Worm (Caenorhabditis elegans) whole organism, dauer: Measurements from ENCODE around the gene C27D9.1.

ENCODE experiments used
- unc-62 ChIP-seq: sonication (generic microtip); optimal IDR thresholded peaks from 2 replicates; lab custom pipeline; 2017; ENCODE audit warnings: missing biosample characterization, missing genetic modification reagents, missing genetic modification characterization

C27D9.1 gene

ce11 chrII:4753133-4753532 is at the start of gene C27D9.1:
C27D9.1 (plus strand) TSS chrII:4753413.
- TF ChIP-seq unc-62, result no peak

DNA sequence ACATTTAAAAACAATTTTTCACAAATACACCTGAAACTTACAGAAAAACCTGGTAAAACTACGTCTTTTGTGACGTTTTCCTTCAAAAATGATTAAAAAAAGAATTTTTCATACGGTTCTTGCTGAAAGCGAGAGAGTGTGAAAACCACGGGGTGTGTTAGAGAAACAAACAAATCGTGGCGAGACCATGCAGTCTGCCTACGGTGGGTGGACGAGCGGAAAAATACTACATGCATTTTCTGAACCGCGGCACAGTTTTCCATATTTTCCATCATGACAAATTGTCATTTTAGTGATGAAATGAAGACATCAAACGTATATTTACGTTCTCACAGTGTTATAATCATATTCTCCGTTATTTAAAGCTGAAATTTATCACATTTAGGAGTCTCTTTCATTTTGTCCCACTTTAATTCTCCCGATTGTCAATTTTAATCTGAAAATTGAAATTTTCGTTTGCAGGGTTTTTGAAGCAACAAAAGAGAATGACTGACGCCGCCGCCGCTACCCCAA is 46.8 kb upstream of the C27D9.1 start, which contains the start of the genes F10G7.9 and tsn-1:
Gene F10G7.9 (minus strand): TSS at position 127 of the 513 bp plus-strand sequence.
Gene tsn-1 (plus strand): TSS at position 463 of the 513 bp plus-strand sequence.
- TF ChIP-seq unc-62, result no peak

DNA sequence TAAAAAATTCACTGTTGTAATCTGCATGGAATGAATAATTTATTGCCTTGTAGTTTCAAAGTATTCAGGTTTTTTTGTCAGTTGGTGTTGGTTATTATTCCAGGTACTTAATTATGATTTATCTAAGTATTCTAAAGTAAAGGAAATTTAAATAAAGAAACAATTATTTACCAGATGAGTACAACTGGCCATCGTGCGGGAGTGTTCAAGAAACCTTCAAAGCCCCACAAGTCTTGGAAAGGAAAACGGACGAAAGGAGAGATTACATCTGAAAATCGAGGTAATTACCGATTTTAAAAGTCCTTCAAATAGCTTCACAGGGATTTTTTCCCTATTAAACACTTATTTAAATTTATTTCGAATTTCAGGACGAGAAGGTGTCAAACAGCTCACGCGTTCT is 43.1 kb upstream of the C27D9.1 start, which contains the start of gene tag-151:
Gene tag-151 (plus strand): TSS at position 158 of the 400 bp plus-strand sequence.
- TF ChIP-seq unc-62, result no peak

DNA sequence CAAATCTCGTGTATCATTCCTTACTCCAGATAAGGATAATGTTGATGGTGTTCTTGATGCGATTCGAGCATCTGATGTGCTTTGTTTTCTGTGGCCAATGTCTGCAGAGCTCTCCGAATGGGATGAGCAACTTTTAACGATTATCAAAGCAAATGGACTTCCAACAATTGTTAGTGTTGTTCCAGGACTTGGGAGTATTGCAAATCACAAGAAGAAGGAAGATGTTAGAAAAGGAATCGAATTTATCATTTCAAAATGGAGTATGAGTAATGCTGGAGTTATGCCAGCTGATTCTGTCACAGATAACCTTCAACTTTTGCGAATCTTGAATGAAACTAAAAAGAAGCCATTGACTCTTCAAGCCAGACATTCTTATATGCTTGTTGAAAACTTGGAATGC is 42.4 kb upstream of the C27D9.1 start:
- no peak for TF ChIP-seq unc-62

ce11 chrII:4715676-4716075 is 37.5 kb upstream of the C27D9.1 start, which contains the start of gene F41C3.8:
F41C3.8 (plus strand) TSS chrII:4716046.
- TF ChIP-seq unc-62, result no peak

DNA sequence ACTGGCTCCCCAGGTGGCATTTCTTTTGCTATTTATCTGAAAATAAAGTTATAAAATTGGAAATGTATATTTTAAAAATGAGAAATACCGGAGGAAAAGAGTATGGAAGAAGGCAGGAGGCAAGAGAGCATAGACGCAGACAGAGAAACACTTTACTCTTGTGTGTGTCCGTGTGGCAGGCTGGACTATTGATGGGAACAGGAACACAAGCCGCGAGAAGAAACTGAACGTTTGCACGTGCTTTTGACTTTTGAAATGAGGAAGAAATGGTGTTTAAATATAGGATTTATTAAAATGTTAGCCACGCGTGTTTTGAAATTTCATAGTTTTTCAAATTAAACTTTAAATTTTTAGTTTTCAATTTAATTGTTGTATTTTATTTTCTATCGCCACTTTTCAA is 27.1 kb upstream of the C27D9.1 start, which contains the start of gene F10G7.10:
Gene F10G7.10 (minus strand): TSS at position 145 of the 400 bp plus-strand sequence.
- TF ChIP-seq unc-62, result no peak

DNA sequence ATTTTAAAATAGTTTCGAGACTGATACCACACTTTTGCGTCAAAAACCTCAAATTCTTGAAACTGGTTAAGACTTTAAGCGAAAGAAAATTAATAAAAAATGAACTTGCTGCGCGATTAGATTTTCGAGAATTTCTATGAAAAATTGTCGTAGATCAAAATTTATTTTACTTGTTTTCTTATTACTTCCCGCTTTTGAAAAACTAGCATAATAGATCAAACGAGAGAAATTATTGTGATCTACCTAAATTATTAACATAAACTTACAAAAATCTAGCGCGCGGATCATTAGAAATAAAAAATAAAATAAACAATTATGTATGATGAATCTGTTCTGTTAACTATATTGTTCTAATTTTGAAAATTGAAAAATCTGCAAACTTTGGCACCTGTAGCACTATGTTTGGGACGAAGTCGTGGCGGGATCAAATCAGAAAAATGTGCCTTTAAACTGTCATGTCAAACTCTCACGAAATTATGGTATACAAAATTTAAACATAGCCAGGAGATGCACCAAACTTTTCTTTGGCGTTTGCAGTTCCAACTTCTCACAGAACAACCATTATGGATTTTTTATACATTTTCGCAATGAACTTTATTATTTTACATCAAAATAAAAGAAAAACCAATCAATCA is 26.3 kb upstream of the C27D9.1 start:
- TF ChIP-seq unc-62, result no peak

ce11 chrII:4727769-4728168 is 25.4 kb upstream of the C27D9.1 start, which contains the start of gene ttr-41:
ttr-41 (minus strand) TSS chrII:4727869.
- TF ChIP-seq unc-62, result no peak

ce11 chrII:4728687-4729086 is 24.5 kb upstream of the C27D9.1 start:
- no peak for TF ChIP-seq unc-62

ce11 chrII:4729733-4730132 is 23.5 kb upstream of the C27D9.1 start, which contains the start of gene F41C3.7:
F41C3.7 (plus strand) TSS chrII:4730033.
- no peak for TF ChIP-seq unc-62

DNA sequence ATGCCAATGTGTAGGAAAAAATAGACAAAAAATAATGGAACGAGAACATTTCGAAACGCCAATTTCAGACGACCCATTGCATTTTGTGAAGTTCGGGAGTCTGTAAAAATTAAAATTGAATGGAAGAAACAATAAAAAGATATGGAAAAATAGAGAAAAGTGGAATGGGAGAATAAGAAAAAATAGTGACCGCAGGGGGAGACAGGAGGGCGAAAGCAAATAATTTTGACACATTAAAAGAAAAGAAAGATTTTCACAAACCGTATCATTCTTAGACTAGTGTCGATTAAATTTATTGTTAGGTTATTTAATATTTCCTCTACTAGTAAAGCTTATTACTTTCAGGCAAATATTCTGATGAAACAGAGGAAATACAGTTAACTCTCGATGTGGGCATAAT is 19.4 kb upstream of the C27D9.1 start, which contains the start of gene F41C3.11:
Gene F41C3.11 (minus strand): TSS at position 101 of the 400 bp plus-strand sequence.
- TF ChIP-seq unc-62, result no peak

DNA sequence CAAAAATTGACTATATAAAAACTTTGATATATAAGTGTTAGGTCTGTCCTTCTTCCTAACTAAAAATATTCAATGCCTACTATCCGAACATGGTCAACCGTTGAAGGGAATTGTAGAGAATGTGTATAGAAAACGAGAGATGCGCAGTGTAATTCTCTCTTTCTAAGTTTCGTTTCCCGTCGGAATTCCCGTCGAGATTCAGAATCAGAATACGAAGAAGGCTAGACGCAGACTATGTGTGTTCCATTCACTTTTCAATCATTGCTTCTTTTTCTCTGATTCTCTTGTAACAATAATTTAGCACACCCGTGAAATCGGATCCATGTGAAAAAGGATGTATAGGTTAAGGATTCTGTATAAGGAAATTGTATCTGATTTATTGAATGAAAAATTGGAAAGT is 18.7 kb upstream of the C27D9.1 start:
- TF ChIP-seq unc-62, result no peak

- no peak for TF ChIP-seq unc-62
Measured at ce11 chrII:4736585-4736984, 16.6 kb upstream of the C27D9.1 start.

DNA sequence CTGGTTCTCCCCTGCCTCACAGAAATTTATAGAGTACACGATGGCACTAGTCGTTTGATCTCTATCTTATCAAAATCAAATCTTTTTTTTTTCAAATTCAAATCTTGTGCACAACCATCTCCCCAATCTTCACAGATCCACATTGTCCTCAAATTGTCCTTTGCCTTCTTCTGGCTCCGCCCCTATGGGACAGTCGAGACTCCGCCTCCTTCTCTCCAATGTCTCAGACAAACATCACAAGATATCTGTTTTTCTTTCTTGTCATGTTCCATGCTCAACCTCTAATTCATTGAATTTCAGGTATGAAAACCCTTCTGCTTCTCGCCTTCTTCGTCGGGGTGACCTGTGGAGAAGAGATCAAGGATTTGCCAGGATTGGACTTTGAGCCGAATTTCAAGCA is 15.9 kb upstream of the C27D9.1 start, which contains the start of gene ctsa-1.1:
Gene ctsa-1.1 (plus strand): TSS at position 301 of the 400 bp plus-strand sequence.
- TF ChIP-seq unc-62, result no peak

ce11 chrII:4739984-4740462 is 13.2 kb upstream of the C27D9.1 start, which contains the start of gene eas-1:
eas-1 (plus strand) TSS chrII:4740412.
- TF ChIP-seq unc-62, result no peak

DNA sequence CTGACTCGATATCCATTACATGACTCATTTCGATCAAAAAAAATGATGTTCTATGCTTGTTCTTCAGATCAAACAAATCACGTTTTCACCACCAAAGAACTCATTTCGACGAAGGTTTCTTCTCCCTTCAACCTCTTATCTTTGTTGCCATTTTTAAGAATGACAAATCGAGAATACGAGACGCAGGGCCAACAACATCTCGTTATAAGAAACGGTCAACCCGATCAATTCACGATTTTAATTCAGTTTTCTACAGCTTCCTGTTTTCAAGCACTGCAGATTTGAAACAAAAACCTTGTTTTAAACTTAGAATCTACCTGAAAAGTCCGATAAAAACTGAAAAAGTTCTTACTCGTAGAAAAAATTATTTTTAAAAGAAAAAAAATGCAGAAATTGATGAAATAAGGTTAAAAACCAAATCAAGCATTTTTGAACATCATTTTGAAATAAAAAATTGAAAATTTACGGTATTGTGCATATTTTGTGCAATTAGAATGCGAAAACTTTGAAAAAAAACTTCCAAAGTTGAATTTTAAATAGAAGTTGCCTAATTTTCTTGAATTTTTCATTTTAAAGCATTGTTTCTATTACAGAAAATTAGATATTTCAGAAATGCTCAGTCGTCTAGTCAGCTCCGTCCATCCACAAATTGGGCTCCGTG is 11.6 kb upstream of the C27D9.1 start, which contains the start of gene acs-11:
Gene acs-11 (plus strand): TSS at position 611 of the 661 bp plus-strand sequence.
- no peak for TF ChIP-seq unc-62

DNA sequence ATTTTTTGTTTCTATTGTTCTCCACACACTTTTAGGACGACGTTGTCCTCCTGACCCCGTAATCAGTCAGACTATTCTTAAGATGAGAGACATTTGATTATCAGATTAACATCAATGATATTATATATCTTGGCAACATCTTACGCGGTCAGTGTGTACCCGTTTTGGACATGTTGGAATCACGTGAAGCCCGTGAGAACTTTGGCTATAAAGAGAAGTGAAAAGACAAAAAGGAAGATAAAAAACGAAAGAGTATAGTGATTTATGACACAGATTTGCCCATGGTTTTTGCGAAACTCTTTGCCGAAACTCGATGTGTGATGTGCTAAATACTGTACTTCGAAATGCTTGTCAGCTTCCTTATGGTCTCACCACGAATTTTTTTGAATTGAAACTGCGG is 7.9 kb upstream of the C27D9.1 start:
- TF ChIP-seq unc-62, result no peak
